Fruit fly (Drosophila melanogaster): ENCODE data around the gene CG14079.

The CG14079 gene

dm6 chr3L:19048761-19049160 lies 49.0 kb upstream of the CG14079 start:
- TF ChIP-seq sage (GFP tag; optimal IDR thresholded peaks at IDR 0.05) (no peak), CG32264 (GFP tag; optimal IDR thresholded peaks at IDR 0.05) (no peak), psq (GFP tag; optimal IDR thresholded peaks at IDR 0.05) (no peak), Hr83 (GFP tag; optimal IDR thresholded peaks at IDR 0.05; ENCODE audit: poor library complexity, severe bottlenecking) (no peak), sv (GFP tag; optimal IDR thresholded peaks at IDR 0.05) (no peak), N (GFP tag; optimal IDR thresholded peaks at IDR 0.05) (no peak), dl (GFP tag; optimal IDR thresholded peaks at IDR 0.05; ENCODE audit: insufficient read depth in 1 of 2, partially characterized antibody in 2 of 2) (no peak)

- TF ChIP-seq Abd-B (GFP tag; optimal IDR thresholded peaks at IDR 0.05) (no peak), Jra (GFP tag; optimal IDR thresholded peaks at IDR 0.05) (no peak), usp (GFP tag; optimal IDR thresholded peaks at IDR 0.05) (no peak), woc (GFP tag; optimal IDR thresholded peaks at IDR 0.05) (no peak), Mio (GFP tag; optimal IDR thresholded peaks at IDR 0.05) (no peak), CG9705 (GFP tag; optimal IDR thresholded peaks at IDR 0.05) (no peak), Hr83 (GFP tag; optimal IDR thresholded peaks at IDR 0.05; ENCODE audit: poor library complexity, severe bottlenecking) (no peak), Rel (GFP tag; optimal IDR thresholded peaks at IDR 0.05) (no peak), Rel (tag; optimal IDR thresholded peaks at IDR 0.05) (no peak), brk (GFP tag; optimal IDR thresholded peaks at IDR 0.05) (no peak), Hnf4 (GFP tag; optimal IDR thresholded peaks at IDR 0.05) (no peak), sage (GFP tag; optimal IDR thresholded peaks at IDR 0.05) (no peak)
Observed at dm6 chr3L:19049669-19050510, 47.9 kb upstream of the CG14079 start.

dm6 chr3L:19051926-19052325 lies 45.9 kb upstream of the CG14079 start, which contains the start of gene Acp76A:
Acp76A (minus strand) TSS chr3L:19052026.
- TF ChIP-seq Mio (GFP tag; optimal IDR thresholded peaks at IDR 0.05) (no peak), Abd-B (GFP tag; optimal IDR thresholded peaks at IDR 0.05) (no peak), Jra (GFP tag; optimal IDR thresholded peaks at IDR 0.05) (no peak), br (GFP tag; optimal IDR thresholded peaks at IDR 0.05) (no peak), sage (GFP tag; optimal IDR thresholded peaks at IDR 0.05) (no peak), lola (GFP tag; optimal IDR thresholded peaks at IDR 0.05) (no peak)

DNA sequence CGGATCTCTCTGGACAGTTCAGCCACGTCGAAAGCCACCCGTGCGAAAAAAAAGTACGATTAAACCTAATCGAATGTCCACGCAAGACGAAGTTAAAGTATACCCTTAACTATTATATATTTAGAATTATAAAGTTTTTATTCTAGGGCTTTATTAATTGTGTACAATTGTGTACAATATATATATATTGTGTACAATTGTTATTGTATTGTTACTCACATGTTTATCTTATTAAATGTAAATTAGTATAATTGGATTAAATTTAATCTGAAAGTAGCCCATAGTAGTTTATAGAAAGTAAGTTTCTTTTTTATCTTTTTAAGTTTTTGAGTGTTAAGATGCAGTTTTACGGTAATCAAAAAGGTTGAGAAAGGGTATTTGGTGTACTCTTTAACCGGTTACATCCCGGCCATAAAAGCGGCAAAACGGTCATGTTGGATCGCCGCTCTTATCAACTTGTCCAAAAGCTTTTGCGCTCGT lies 44.4 kb upstream of the CG14079 start, which contains the start of gene CG43407:
TSS of gene CG43407 (minus strand) at position 51 of the 480 bp plus-strand sequence.
- TF ChIP-seq Rel (GFP tag; optimal IDR thresholded peaks at IDR 0.05) (no peak), Rel (tag; optimal IDR thresholded peaks at IDR 0.05) (no peak), psq (GFP tag; optimal IDR thresholded peaks at IDR 0.05) (peak; percentile 2)

DNA sequence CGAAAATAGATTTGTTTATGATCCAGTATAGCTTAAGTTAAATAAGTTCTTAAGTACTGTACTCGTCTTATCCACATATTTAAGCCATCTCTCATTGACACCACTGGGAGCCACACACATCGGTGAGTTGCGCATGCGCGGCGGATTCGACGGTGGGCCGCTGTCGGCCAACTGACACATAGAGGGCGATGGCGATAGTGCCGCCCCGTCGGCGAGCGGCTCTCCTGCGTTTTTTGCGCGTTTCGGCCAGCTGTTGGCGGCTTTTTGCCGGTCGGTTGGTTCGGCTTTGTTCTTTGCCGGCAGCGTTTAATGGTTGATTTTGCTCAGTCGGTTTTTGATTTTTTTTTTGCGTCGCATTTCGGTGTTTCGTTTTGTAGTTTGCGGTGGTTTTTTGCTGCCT lies 43.5 kb upstream of the CG14079 start:
- no peak for TF ChIP-seq h (GFP tag; optimal IDR thresholded peaks at IDR 0.05)
- no peak for TF ChIP-seq Myc (optimal IDR thresholded peaks at IDR 0.05)
- TF ChIP-seq Abd-B (GFP tag; optimal IDR thresholded peaks at IDR 0.05), result no peak
- no peak for TF ChIP-seq br (GFP tag; optimal IDR thresholded peaks at IDR 0.05)

DNA sequence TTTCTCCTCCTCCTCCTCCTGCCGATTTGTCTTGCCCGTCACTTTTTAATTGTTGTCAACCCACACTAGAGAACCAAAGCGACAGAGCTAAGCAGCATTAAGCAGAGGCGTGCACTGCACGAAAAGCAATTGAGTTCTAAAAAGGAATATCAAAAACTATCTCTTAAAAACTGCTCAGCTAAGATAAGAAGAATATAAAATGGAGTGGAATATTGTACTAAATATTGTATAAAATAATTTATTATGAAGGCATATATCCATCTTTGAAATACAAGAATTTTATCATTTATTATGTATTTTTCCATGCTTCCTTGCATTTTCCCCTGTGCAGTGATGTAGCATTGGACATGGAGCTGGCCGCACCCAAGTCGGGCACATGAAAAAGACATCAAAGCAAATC lies 42.7 kb upstream of the CG14079 start:
- no peak for TF ChIP-seq brk (GFP tag; optimal IDR thresholded peaks at IDR 0.05)
- peak; percentile 8 for TF ChIP-seq ey (GFP tag; optimal IDR thresholded peaks at IDR 0.05)
- peak; percentile 44 for TF ChIP-seq h (GFP tag; optimal IDR thresholded peaks at IDR 0.05)
- TF ChIP-seq Myc (optimal IDR thresholded peaks at IDR 0.05), result no peak
- peak; percentile 48 for TF ChIP-seq OdsH (GFP tag; optimal IDR thresholded peaks at IDR 0.05)
- peak; percentile 29 for TF ChIP-seq HLH106 (tag; optimal IDR thresholded peaks at IDR 0.05)
- peak; percentile 46 for TF ChIP-seq Sp1 (GFP tag; optimal IDR thresholded peaks at IDR 0.05)
- peak; percentile 16 for TF ChIP-seq fru (GFP tag; optimal IDR thresholded peaks at IDR 0.05)
- no peak for TF ChIP-seq jim (GFP tag; optimal IDR thresholded peaks at IDR 0.05)
- no peak for TF ChIP-seq Dfd (GFP tag; optimal IDR thresholded peaks at IDR 0.05)
- no peak for TF ChIP-seq tai (GFP tag; optimal IDR thresholded peaks at IDR 0.05)
- TF ChIP-seq GATAd (GFP tag; optimal IDR thresholded peaks at IDR 0.05), result no peak
- TF ChIP-seq foxo (GFP tag; optimal IDR thresholded peaks at IDR 0.05), result peak in 1 of 2 experiments; percentile 36
- no peak for TF ChIP-seq Hr78 (GFP tag; optimal IDR thresholded peaks at IDR 0.05)
- TF ChIP-seq psq (GFP tag; optimal IDR thresholded peaks at IDR 0.05), result peak; percentile 39
- TF ChIP-seq rgr (GFP tag; optimal IDR thresholded peaks at IDR 0.05), result peak; percentile 45
- TF ChIP-seq woc (GFP tag; optimal IDR thresholded peaks at IDR 0.05), result peak; percentile 14

Data from whole organism, wandering third instar larva.